Worm (Caenorhabditis elegans): ENCODE measurements around the gene nep-22.

Gene nep-22

DNA sequence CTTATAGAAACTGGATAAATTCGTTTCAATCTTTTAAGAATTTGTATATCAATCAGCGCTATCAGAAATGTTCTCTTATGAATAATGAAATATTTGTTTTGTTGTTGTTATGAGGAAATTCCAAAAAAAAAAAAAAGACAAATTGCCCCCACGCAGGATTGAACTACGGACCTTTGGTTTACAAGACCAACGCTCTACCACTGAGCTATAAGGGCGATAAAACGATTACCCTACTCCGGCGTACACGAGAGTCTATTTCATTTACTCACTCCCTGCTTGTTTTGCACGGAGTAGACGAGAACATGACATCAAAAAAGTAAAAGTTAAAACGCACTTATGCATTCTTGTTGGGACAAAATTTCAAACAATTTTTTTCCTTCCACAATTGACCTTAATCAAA is 10.1 kb upstream of the nep-22 start (continued):
- TF ChIP-seq mes-4 (tag; optimal IDR thresholded peaks at IDR 0.05) (peak; percentile 79), nfyb-1 (GFP tag; IDR thresholded peaks at IDR 0.05) (peak; percentile 90)

DNA sequence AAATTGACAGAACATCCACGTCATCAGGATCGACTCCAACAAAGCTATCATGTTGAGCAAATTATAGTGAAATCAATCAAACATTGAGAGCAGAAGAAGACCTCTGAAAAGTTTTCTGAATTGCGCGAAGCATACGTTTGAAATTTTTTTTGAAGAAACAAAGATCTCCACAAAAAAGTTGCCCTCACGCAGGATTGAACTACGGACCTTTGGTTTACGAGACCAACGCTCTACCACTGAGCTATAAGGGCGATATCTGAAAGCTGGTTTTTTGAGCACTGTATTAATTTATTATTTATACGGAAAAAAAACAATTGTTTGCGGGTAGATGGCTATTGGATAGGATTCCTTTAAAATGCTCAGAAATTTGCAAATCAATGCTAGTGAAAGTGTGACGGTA is 8.9 kb upstream of the nep-22 start:
- TF ChIP-seq F57C9.4 (tag; optimal IDR thresholded peaks at IDR 0.05): no peak
- TF ChIP-seq fkh-3 (tag; optimal IDR thresholded peaks at IDR 0.05): no peak
- TF ChIP-seq ztf-18 (tag; optimal IDR thresholded peaks at IDR 0.05): peak; percentile 25
- TF ChIP-seq ztf-28 (GFP tag; IDR thresholded peaks at IDR 0.05): no peak
- no peak for TF ChIP-seq let-526 (GFP tag; IDR thresholded peaks at IDR 0.05)
- no peak for TF ChIP-seq sea-2 (GFP tag; IDR thresholded peaks at IDR 0.05)
- no peak for TF ChIP-seq Y79H2A.3 (GFP tag; conservative IDR thresholded peaks at IDR 0.05)
- TF ChIP-seq chd-7 (tag; optimal IDR thresholded peaks at IDR 0.05): no peak
- TF ChIP-seq zfh-2 (GFP tag; conservative IDR thresholded peaks at IDR 0.05): no peak
- no peak for TF ChIP-seq T26A5.8 (tag; optimal IDR thresholded peaks at IDR 0.05)
- TF ChIP-seq tbp1 (GFP tag; optimal IDR thresholded peaks at IDR 0.05): peak; percentile 83
- no peak for TF ChIP-seq ceh-40 (GFP tag; IDR thresholded peaks at IDR 0.05)
- TF ChIP-seq B0019.2 (GFP tag; conservative IDR thresholded peaks at IDR 0.05): no peak
- TF ChIP-seq mes-4 (tag; optimal IDR thresholded peaks at IDR 0.05): peak; percentile 11
- TF ChIP-seq rpc-1 (optimal IDR thresholded peaks at IDR 0.05): peak; percentile 63
- peak; percentile 80 for TF ChIP-seq rpc-1 (tag; optimal IDR thresholded peaks at IDR 0.05)
- TF ChIP-seq B0261.1 (tag; optimal IDR thresholded peaks at IDR 0.05): peak; percentile 56
- no peak for TF ChIP-seq pha-4 (tag; optimal IDR thresholded peaks at IDR 0.05)
- no peak for TF ChIP-seq nhr-179 (tag; optimal IDR thresholded peaks at IDR 0.05)
- no peak for TF ChIP-seq tbx-9 (tag; optimal IDR thresholded peaks at IDR 0.05; ENCODE audit: borderline replicate concordance)
- TF ChIP-seq tlf-1 (GFP tag; optimal IDR thresholded peaks at IDR 0.05): no peak
- TF ChIP-seq B0035.1 (tag; optimal IDR thresholded peaks at IDR 0.05): no peak
- peak; percentile 29; the same call in 1 of the 2 replicates for TF ChIP-seq D2030.7 (GFP tag; IDR thresholded peaks at IDR 0.05)
- TF ChIP-seq him-1 (tag; optimal IDR thresholded peaks at IDR 0.05): peak; percentile 7
- no peak; the same call in 1 of the 2 replicates for TF ChIP-seq hmg-1.2 (GFP tag; IDR thresholded peaks at IDR 0.05)
- TF ChIP-seq nhr-80 (tag; optimal IDR thresholded peaks at IDR 0.05): no peak
- TF ChIP-seq F39B2.1 (GFP tag; IDR thresholded peaks at IDR 0.05): no peak
- TF ChIP-seq K11D2.4 (GFP tag; IDR thresholded peaks at IDR 0.05): no peak
- no peak for TF ChIP-seq let-607 (tag; optimal IDR thresholded peaks at IDR 0.05)
- no peak for TF ChIP-seq F22D6.2 (tag; optimal IDR thresholded peaks at IDR 0.05)
- TF ChIP-seq dox-1 (GFP tag; IDR thresholded peaks at IDR 0.05): no peak
- TF ChIP-seq snpc-1.1 (tag; optimal IDR thresholded peaks at IDR 0.05; ENCODE audit: insufficient read depth): no peak
- no peak for TF ChIP-seq xnd-1 (tag; optimal IDR thresholded peaks at IDR 0.05)
- no peak for TF ChIP-seq T07F8.4 (tag; optimal IDR thresholded peaks at IDR 0.05)
- no peak for TF ChIP-seq zim-3 (tag; optimal IDR thresholded peaks at IDR 0.05)
- no peak for TF ChIP-seq rec-8 (tag; optimal IDR thresholded peaks at IDR 0.05)
- TF ChIP-seq ceh-58 (GFP tag; IDR thresholded peaks at IDR 0.05): no peak
- no peak for TF ChIP-seq Y67H2A.10 (GFP tag; conservative IDR thresholded peaks at IDR 0.05)
- no peak for TF ChIP-seq ztf-25 (GFP tag; IDR thresholded peaks at IDR 0.05)
- no peak for TF ChIP-seq rcor-1 (GFP tag; IDR thresholded peaks at IDR 0.05)
- TF ChIP-seq dpl-1 (GFP tag; optimal IDR thresholded peaks at IDR 0.05): no peak
- TF ChIP-seq attf-6 (GFP tag; IDR thresholded peaks at IDR 0.05): no peak
- no peak for TF ChIP-seq C17E4.6 (GFP tag; IDR thresholded peaks at IDR 0.05)
